Fruit fly (Drosophila melanogaster) whole organism, pupa: ENCODE data around the gene Nca.

Experiments
- CG13204 ChIP-seq: fragments of 200-800 bp; sonication (Bioruptor generic); optimal IDR thresholded peaks from 2 replicates; lab custom pipeline; 2018; ENCODE audit warnings: missing biosample characterization, mild to moderate bottlenecking, missing genetic modification characterization, moderate library complexity
- CG14655 ChIP-seq: fragments of 200-800 bp; sonication (Bioruptor generic); optimal IDR thresholded peaks from 3 replicates; lab custom pipeline; 2017; ENCODE audit warnings: mild to moderate bottlenecking, missing biosample characterization, missing genetic modification reagents, missing genetic modification characterization
- CG15710 ChIP-seq: fragments of 200-800 bp; sonication (Bioruptor generic); optimal IDR thresholded peaks from 2 replicates; lab custom pipeline; 2018; ENCODE audit warnings: missing biosample characterization, mild to moderate bottlenecking, missing genetic modification characterization, moderate library complexity
- CG4496 ChIP-seq: fragments of 200-800 bp; sonication (Bioruptor generic); IDR thresholded peaks from 3 replicates; pipeline ENCODE4 v1.3.6; 2022; ENCODE audit warnings: missing biosample characterization, missing genetic modification characterization
- EcR ChIP-seq: fragments of 200-800 bp; sonication (Bioruptor generic); optimal IDR thresholded peaks from 3 replicates; lab custom pipeline; 2019; ENCODE audit warnings: missing biosample characterization, missing genetic modification characterization, mild to moderate bottlenecking, moderate library complexity, missing genetic modification reagents
- Ets98B ChIP-seq: fragments of 200-800 bp; sonication (Bioruptor generic); IDR thresholded peaks from 2 replicates; pipeline ENCODE4 v1.3.6; 2022; ENCODE audit warnings: missing biosample characterization, missing genetic modification characterization

DNA sequence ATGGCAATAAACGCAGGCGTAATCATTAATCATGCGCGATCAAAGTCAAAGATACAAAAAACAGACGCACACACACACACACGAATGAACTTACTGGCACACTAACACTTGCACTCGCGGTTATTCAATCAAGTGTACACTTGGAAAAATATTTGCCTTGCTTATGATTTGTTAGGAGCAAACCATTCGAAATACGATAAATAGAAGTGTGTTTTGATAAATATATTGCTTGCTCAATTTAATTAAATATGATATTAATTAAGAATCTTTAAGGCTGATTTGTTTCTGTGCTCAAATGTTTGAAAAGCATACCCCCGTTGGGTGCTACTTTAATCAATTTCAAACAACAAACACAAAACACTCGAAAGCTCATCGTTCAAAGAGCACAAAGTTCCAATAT, 46.2 kb upstream of the Nca start:
- TF ChIP-seq CG4496 (GFP tag; lab: Robert Waterston, UW): no peak
- no peak for TF ChIP-seq Ets98B (GFP tag; lab: Robert Waterston, UW)
- no peak for TF ChIP-seq CG15710
- no peak for TF ChIP-seq CG14655 (GFP tag; lab: Kevin White, UChicago)
- TF ChIP-seq EcR: no peak
- no peak for TF ChIP-seq CG13204 (GFP tag; lab: Kevin White, UChicago)
